Worm (Caenorhabditis elegans) whole organism, L4 larva: Measurements from ENCODE around the gene ZK1128.3.

Experiments used
- D1046.2 ChIP-seq: fragments of 200-800 bp; sonication (Bioruptor generic); IDR thresholded peaks from 2 replicates; pipeline ENCODE4 v1.3.6; 2022; ENCODE audit warnings: missing genetic modification characterization, missing compliant biosample characterization
- dmd-8 ChIP-seq: fragments of 200-800 bp; sonication (Bioruptor generic); IDR thresholded peaks from 2 replicates; pipeline ENCODE4 v1.3.6; 2022; ENCODE audit warnings: missing genetic modification characterization, missing compliant biosample characterization
- gei-8 ChIP-seq: fragments of 200-800 bp; sonication (Bioruptor generic); optimal IDR thresholded peaks from 2 replicates; lab custom pipeline; 2018; ENCODE audit warnings: mild to moderate bottlenecking, missing genetic modification characterization, missing compliant biosample characterization
- lin-13 ChIP-seq: fragments of 150-350 bp; optimal IDR thresholded peaks from 2 replicates; lab custom pipeline; 2014; ENCODE audit warnings: missing biosample characterization, missing genetic modification reagents, missing genetic modification characterization
- snpc-1.2 ChIP-seq: fragments of 200-800 bp; sonication (Bioruptor generic); IDR thresholded peaks from 2 replicates; pipeline ENCODE4 v1.3.6; 2022; ENCODE audit warnings: missing genetic modification reagents, missing genetic modification characterization, missing compliant biosample characterization

- TF ChIP-seq gei-8 (no peak), lin-13 (GFP tag; lab: Kevin White, UChicago) (no peak), dmd-8 (GFP tag; lab: Robert Waterston, UW) (no peak), snpc-1.2 (GFP tag; lab: Robert Waterston, UW) (no peak), D1046.2 (no peak)
Measured at ce11 chrIII:10085574-10085973, 33.1 kb downstream of the ZK1128.3 start.
